Worm (Caenorhabditis elegans): ENCODE results near the gene D2096.12.
"Not testable (repeated sequence)": the region's sequence is repeated elsewhere in the genome, so short reads cannot be mapped to it uniquely, and the experiment has no call there.

D2096.12 gene

ce11 chrIV:8339636-8340035 lies 23.6 kb upstream of the D2096.12 start, which contains the start of gene lgc-6:
Gene lgc-6, plus strand, starts transcription at chrIV:8339936.
- no peak for TF ChIP-seq klf-2 (GFP tag; conservative IDR thresholded peaks at IDR 0.05)
- TF ChIP-seq flt-1 (GFP tag; IDR thresholded peaks at IDR 0.05): no peak
- no peak for TF ChIP-seq med-1 (GFP tag; optimal IDR thresholded peaks at IDR 0.05; ENCODE audit: insufficient read depth)
- no peak for TF ChIP-seq ztf-23 (GFP tag; IDR thresholded peaks at IDR 0.05)
- TF ChIP-seq ref-1 (GFP tag; conservative IDR thresholded peaks at IDR 0.05): no peak
- no peak for TF ChIP-seq cog-1 (tag; optimal IDR thresholded peaks at IDR 0.05)
- no peak for TF ChIP-seq tab-1 (GFP tag; IDR thresholded peaks at IDR 0.05)
- no peak for TF ChIP-seq ztf-29 (GFP tag; IDR thresholded peaks at IDR 0.05)
- no peak for TF ChIP-seq T22C8.4 (GFP tag; IDR thresholded peaks at IDR 0.05)

- TF ChIP-seq ztf-29 (GFP tag; IDR thresholded peaks at IDR 0.05): no peak
- no peak for TF ChIP-seq klf-2 (GFP tag; conservative IDR thresholded peaks at IDR 0.05)
- TF ChIP-seq flt-1 (GFP tag; IDR thresholded peaks at IDR 0.05): no peak
- no peak for TF ChIP-seq cog-1 (tag; optimal IDR thresholded peaks at IDR 0.05)
- no peak for TF ChIP-seq tab-1 (GFP tag; IDR thresholded peaks at IDR 0.05)
- TF ChIP-seq med-1 (GFP tag; optimal IDR thresholded peaks at IDR 0.05; ENCODE audit: insufficient read depth): no peak
- TF ChIP-seq ref-1 (GFP tag; conservative IDR thresholded peaks at IDR 0.05): no peak
- no peak for TF ChIP-seq ztf-23 (GFP tag; IDR thresholded peaks at IDR 0.05)
- TF ChIP-seq T22C8.4 (GFP tag; IDR thresholded peaks at IDR 0.05): no peak
These were observed 20.9 kb upstream of the D2096.12 start, which contains the start of gene lgc-5 for ce11 chrIV:8342385-8342784. Gene lgc-5, plus strand, starts transcription at chrIV:8342685.

- no peak for TF ChIP-seq ref-1 (GFP tag; conservative IDR thresholded peaks at IDR 0.05)
These were observed 17.7 kb upstream of the D2096.12 start, which contains the start of gene F17E9.5 for ce11 chrIV:8345518-8345917. Gene F17E9.5, plus strand, starts transcription at chrIV:8345818.

- no peak for TF ChIP-seq ztf-23 (GFP tag; IDR thresholded peaks at IDR 0.05)
- TF ChIP-seq T22C8.4 (GFP tag; IDR thresholded peaks at IDR 0.05): no peak
- no peak for TF ChIP-seq ztf-29 (GFP tag; IDR thresholded peaks at IDR 0.05)
- no peak for TF ChIP-seq flt-1 (GFP tag; IDR thresholded peaks at IDR 0.05)
- no peak for TF ChIP-seq ref-1 (GFP tag; conservative IDR thresholded peaks at IDR 0.05)
- TF ChIP-seq klf-2 (GFP tag; conservative IDR thresholded peaks at IDR 0.05): no peak
- TF ChIP-seq cog-1 (tag; optimal IDR thresholded peaks at IDR 0.05): no peak
- TF ChIP-seq tab-1 (GFP tag; IDR thresholded peaks at IDR 0.05): no peak
- no peak for TF ChIP-seq med-1 (GFP tag; optimal IDR thresholded peaks at IDR 0.05; ENCODE audit: insufficient read depth)
These were observed 16.2 kb upstream of the D2096.12 start, which contains the start of the genes F17E9.18 and F17E9.15 for ce11 chrIV:8347051-8347450. Gene F17E9.18, minus strand, starts transcription at chrIV:8347151. Gene F17E9.15, plus strand, starts transcription at chrIV:8347418.

ce11 chrIV:8348073-8348472 lies 15.2 kb upstream of the D2096.12 start, which contains the start of gene F17E9.4:
Gene F17E9.4, plus strand, starts transcription at chrIV:8348373.
- TF ChIP-seq ztf-23 (GFP tag; IDR thresholded peaks at IDR 0.05) (no peak), klf-2 (GFP tag; conservative IDR thresholded peaks at IDR 0.05) (no peak), flt-1 (GFP tag; IDR thresholded peaks at IDR 0.05) (no peak), med-1 (GFP tag; optimal IDR thresholded peaks at IDR 0.05; ENCODE audit: insufficient read depth) (no peak), cog-1 (tag; optimal IDR thresholded peaks at IDR 0.05) (no peak), ref-1 (GFP tag; conservative IDR thresholded peaks at IDR 0.05) (no peak), T22C8.4 (GFP tag; IDR thresholded peaks at IDR 0.05) (no peak), tab-1 (GFP tag; IDR thresholded peaks at IDR 0.05) (no peak), ztf-29 (GFP tag; IDR thresholded peaks at IDR 0.05) (no peak)

ce11 chrIV:8352036-8352435 lies 11.2 kb upstream of the D2096.12 start, which contains the start of gene F17E9.16:
Gene F17E9.16, plus strand, starts transcription at chrIV:8352336.
- not testable (repeated sequence) for TF ChIP-seq ztf-23, flt-1, ztf-29 (GFP tag; IDR thresholded peaks at IDR 0.05)

- TF ChIP-seq ztf-23 (GFP tag; IDR thresholded peaks at IDR 0.05) (no peak), flt-1 (GFP tag; IDR thresholded peaks at IDR 0.05) (no peak), ref-1 (GFP tag; conservative IDR thresholded peaks at IDR 0.05) (no peak), cog-1 (tag; optimal IDR thresholded peaks at IDR 0.05) (no peak), med-1 (GFP tag; optimal IDR thresholded peaks at IDR 0.05; ENCODE audit: insufficient read depth) (no peak), klf-2 (GFP tag; conservative IDR thresholded peaks at IDR 0.05) (no peak), ztf-29 (GFP tag; IDR thresholded peaks at IDR 0.05) (no peak), tab-1 (GFP tag; IDR thresholded peaks at IDR 0.05) (no peak), T22C8.4 (GFP tag; IDR thresholded peaks at IDR 0.05) (no peak)
These were observed 8.7 kb upstream of the D2096.12 start, which contains the start of gene F17E9.3 for ce11 chrIV:8354572-8354971. Gene F17E9.3, plus strand, starts transcription at chrIV:8354872.

- no peak for TF ChIP-seq med-1 (GFP tag; optimal IDR thresholded peaks at IDR 0.05; ENCODE audit: insufficient read depth)
- no peak for TF ChIP-seq cog-1 (tag; optimal IDR thresholded peaks at IDR 0.05)
- no peak for TF ChIP-seq T22C8.4 (GFP tag; IDR thresholded peaks at IDR 0.05)
- TF ChIP-seq ztf-23 (GFP tag; IDR thresholded peaks at IDR 0.05): no peak
- no peak for TF ChIP-seq klf-2 (GFP tag; conservative IDR thresholded peaks at IDR 0.05)
- TF ChIP-seq ref-1 (GFP tag; conservative IDR thresholded peaks at IDR 0.05): no peak
- no peak for TF ChIP-seq flt-1 (GFP tag; IDR thresholded peaks at IDR 0.05)
- TF ChIP-seq ztf-29 (GFP tag; IDR thresholded peaks at IDR 0.05): no peak
- TF ChIP-seq tab-1 (GFP tag; IDR thresholded peaks at IDR 0.05): no peak
These were observed 7.7 kb upstream of the D2096.12 start, which contains the start of the genes F17E9.2 and col-116 for ce11 chrIV:8355592-8355991. Gene F17E9.2, plus strand, starts transcription at chrIV:8355892. Gene col-116, plus strand, starts transcription at chrIV:8355906.

- no peak for TF ChIP-seq cog-1 (tag; optimal IDR thresholded peaks at IDR 0.05)
- no peak for TF ChIP-seq flt-1 (GFP tag; IDR thresholded peaks at IDR 0.05)
- TF ChIP-seq tab-1 (GFP tag; IDR thresholded peaks at IDR 0.05): no peak
- TF ChIP-seq med-1 (GFP tag; optimal IDR thresholded peaks at IDR 0.05; ENCODE audit: insufficient read depth): no peak
- no peak for TF ChIP-seq ztf-29 (GFP tag; IDR thresholded peaks at IDR 0.05)
- TF ChIP-seq klf-2 (GFP tag; conservative IDR thresholded peaks at IDR 0.05): no peak
- no peak for TF ChIP-seq ref-1 (GFP tag; conservative IDR thresholded peaks at IDR 0.05)
These were observed 6.0 kb upstream of the D2096.12 start for ce11 chrIV:8357299-8357698.

ce11 chrIV:8358492-8358891 lies 4.8 kb upstream of the D2096.12 start, which contains the start of gene D2096.13:
Gene D2096.13, minus strand, starts transcription at chrIV:8358592.
- TF ChIP-seq flt-1 (GFP tag; IDR thresholded peaks at IDR 0.05) (no peak), tab-1 (GFP tag; IDR thresholded peaks at IDR 0.05) (no peak), T22C8.4 (GFP tag; IDR thresholded peaks at IDR 0.05) (no peak), cog-1 (tag; optimal IDR thresholded peaks at IDR 0.05) (no peak), med-1 (GFP tag; optimal IDR thresholded peaks at IDR 0.05; ENCODE audit: insufficient read depth) (no peak), klf-2 (GFP tag; conservative IDR thresholded peaks at IDR 0.05) (no peak), ref-1 (GFP tag; conservative IDR thresholded peaks at IDR 0.05) (no peak), ztf-23 (GFP tag; IDR thresholded peaks at IDR 0.05) (no peak), ztf-29 (GFP tag; IDR thresholded peaks at IDR 0.05) (no peak)
